Fruit fly (Drosophila melanogaster): ENCODE data around the gene mRpL20.
A peak's percentile ranks its signal among the peaks of the same experiment; 100 is the strongest.

The mRpL20 gene

dm6 chr3L:13041292-13042067 lies 23.8 kb upstream of the mRpL20 start, which contains the start of gene RpS4:
Gene RpS4, plus strand, starts transcription at chr3L:13041756.
- TF ChIP-seq kay (GFP tag; ENCODE audit: borderline replicate concordance): no peak
- no peak for TF ChIP-seq cnc (optimal IDR thresholded peaks at IDR 0.05)
- peak; percentile 88 for TF ChIP-seq ovo (GFP tag; optimal IDR thresholded peaks at IDR 0.05)
- no peak for TF ChIP-seq CG5204 (GFP tag; optimal IDR thresholded peaks at IDR 0.05)
- TF ChIP-seq toe (GFP tag; optimal IDR thresholded peaks at IDR 0.05): peak; percentile 81
- TF ChIP-seq CG1620 (GFP tag; optimal IDR thresholded peaks at IDR 0.05): peak; percentile 95
- TF ChIP-seq Hr96 (GFP tag; optimal IDR thresholded peaks at IDR 0.05): peak; percentile 88
- peak; percentile 79 for TF ChIP-seq pad (GFP tag; optimal IDR thresholded peaks at IDR 0.05)
- TF ChIP-seq Crg-1 (GFP tag; optimal IDR thresholded peaks at IDR 0.05): peak; percentile 93
- peak; percentile 84 for TF ChIP-seq CG33017 (tag; optimal IDR thresholded peaks at IDR 0.05)
- TF ChIP-seq CG14711 (tag; optimal IDR thresholded peaks at IDR 0.05): peak; percentile 75
- peak; percentile 93 for TF ChIP-seq bab1 (GFP tag; optimal IDR thresholded peaks at IDR 0.05)
- TF ChIP-seq CG7045 (GFP tag; optimal IDR thresholded peaks at IDR 0.05): peak; percentile 89
- peak; percentile 92 for TF ChIP-seq CG12768 (GFP tag; optimal IDR thresholded peaks at IDR 0.05)
- peak; percentile 91 for TF ChIP-seq CG7101 (tag; optimal IDR thresholded peaks at IDR 0.05)
- peak; percentile 98 for TF ChIP-seq Mnt (GFP tag; optimal IDR thresholded peaks at IDR 0.05)
- TF ChIP-seq cic (GFP tag; optimal IDR thresholded peaks at IDR 0.05): peak; percentile 61
- peak; percentile 71 for TF ChIP-seq tj (GFP tag; optimal IDR thresholded peaks at IDR 0.05)
- TF ChIP-seq CG11617 (GFP tag; optimal IDR thresholded peaks at IDR 0.05): peak; percentile 91
- peak; percentile 76 for TF ChIP-seq Clk (GFP tag; optimal IDR thresholded peaks at IDR 0.05)

dm6 chr3L:13040849-13041248 lies 23.2 kb upstream of the mRpL20 start:
- no peak for TF ChIP-seq cnc (optimal IDR thresholded peaks at IDR 0.05)
- peak; percentile 3 for TF ChIP-seq bab1 (GFP tag; optimal IDR thresholded peaks at IDR 0.05)

dm6 chr3L:13036706-13037457 lies 19.2 kb upstream of the mRpL20 start, which contains the start of gene Srrm1:
Gene Srrm1, plus strand, starts transcription at chr3L:13036821.
- peak; percentile 24 for TF ChIP-seq Mnt (GFP tag; optimal IDR thresholded peaks at IDR 0.05)
- no peak for TF ChIP-seq pad (GFP tag; optimal IDR thresholded peaks at IDR 0.05)
- TF ChIP-seq Hr96 (GFP tag; optimal IDR thresholded peaks at IDR 0.05): peak; percentile 45
- TF ChIP-seq cnc (optimal IDR thresholded peaks at IDR 0.05): no peak
- TF ChIP-seq CG5204 (GFP tag; optimal IDR thresholded peaks at IDR 0.05): no peak
- peak; percentile 26 for TF ChIP-seq Crg-1 (GFP tag; optimal IDR thresholded peaks at IDR 0.05)
- TF ChIP-seq CG7101 (tag; optimal IDR thresholded peaks at IDR 0.05): no peak
- TF ChIP-seq CG11617 (GFP tag; optimal IDR thresholded peaks at IDR 0.05): no peak
- peak; percentile 26 for TF ChIP-seq toe (GFP tag; optimal IDR thresholded peaks at IDR 0.05)
- peak; percentile 50 for TF ChIP-seq bab1 (GFP tag; optimal IDR thresholded peaks at IDR 0.05)
- TF ChIP-seq ovo (GFP tag; optimal IDR thresholded peaks at IDR 0.05): peak; percentile 26
- no peak for TF ChIP-seq Clk (GFP tag; optimal IDR thresholded peaks at IDR 0.05)
- TF ChIP-seq CG7045 (GFP tag; optimal IDR thresholded peaks at IDR 0.05): no peak
- TF ChIP-seq CG1620 (GFP tag; optimal IDR thresholded peaks at IDR 0.05): peak; percentile 55
- no peak for TF ChIP-seq CG33017 (tag; optimal IDR thresholded peaks at IDR 0.05)
- TF ChIP-seq tj (GFP tag; optimal IDR thresholded peaks at IDR 0.05): no peak
- TF ChIP-seq CG12768 (GFP tag; optimal IDR thresholded peaks at IDR 0.05): no peak
- TF ChIP-seq CG14711 (tag; optimal IDR thresholded peaks at IDR 0.05): no peak
- no peak for TF ChIP-seq kay (GFP tag; ENCODE audit: borderline replicate concordance)
- TF ChIP-seq cic (GFP tag; optimal IDR thresholded peaks at IDR 0.05): no peak

dm6 chr3L:13033361-13033760 lies 15.7 kb upstream of the mRpL20 start:
- TF ChIP-seq CG12768 (GFP tag; optimal IDR thresholded peaks at IDR 0.05) (no peak), bab1 (GFP tag; optimal IDR thresholded peaks at IDR 0.05) (peak; percentile 25), pad (GFP tag; optimal IDR thresholded peaks at IDR 0.05) (no peak)

dm6 chr3L:13032915-13033282 lies 15.2 kb upstream of the mRpL20 start:
- TF ChIP-seq CG33017 (tag; optimal IDR thresholded peaks at IDR 0.05): no peak
- TF ChIP-seq ovo (GFP tag; optimal IDR thresholded peaks at IDR 0.05): no peak
- TF ChIP-seq CG12768 (GFP tag; optimal IDR thresholded peaks at IDR 0.05): no peak
- TF ChIP-seq toe (GFP tag; optimal IDR thresholded peaks at IDR 0.05): no peak
- TF ChIP-seq CG7101 (tag; optimal IDR thresholded peaks at IDR 0.05): no peak
- no peak for TF ChIP-seq CG11617 (GFP tag; optimal IDR thresholded peaks at IDR 0.05)
- TF ChIP-seq CG5204 (GFP tag; optimal IDR thresholded peaks at IDR 0.05): no peak
- no peak for TF ChIP-seq kay (GFP tag; ENCODE audit: borderline replicate concordance)
- TF ChIP-seq cic (GFP tag; optimal IDR thresholded peaks at IDR 0.05): no peak
- no peak for TF ChIP-seq Hr96 (GFP tag; optimal IDR thresholded peaks at IDR 0.05)
- no peak for TF ChIP-seq Crg-1 (GFP tag; optimal IDR thresholded peaks at IDR 0.05)
- no peak for TF ChIP-seq pad (GFP tag; optimal IDR thresholded peaks at IDR 0.05)
- TF ChIP-seq tj (GFP tag; optimal IDR thresholded peaks at IDR 0.05): no peak
- TF ChIP-seq bab1 (GFP tag; optimal IDR thresholded peaks at IDR 0.05): no peak
- no peak for TF ChIP-seq CG14711 (tag; optimal IDR thresholded peaks at IDR 0.05)
- no peak for TF ChIP-seq CG1620 (GFP tag; optimal IDR thresholded peaks at IDR 0.05)
- TF ChIP-seq Mnt (GFP tag; optimal IDR thresholded peaks at IDR 0.05): no peak
- TF ChIP-seq CG7045 (GFP tag; optimal IDR thresholded peaks at IDR 0.05): no peak
- TF ChIP-seq Clk (GFP tag; optimal IDR thresholded peaks at IDR 0.05): no peak
- TF ChIP-seq cnc (optimal IDR thresholded peaks at IDR 0.05): no peak

All from whole organism, adult.